Worm (Caenorhabditis elegans) whole organism, late embryonic: ENCODE results near the gene nlp-23.
A peak's percentile ranks its signal among the peaks of the same experiment; 100 is the strongest.

Source experiments
- C38D4.7 ChIP-seq: fragments of 200-800 bp; sonication (Bioruptor generic); optimal IDR thresholded peaks from 2 replicates; lab custom pipeline; 2018; ENCODE audit warnings: mild to moderate bottlenecking, missing genetic modification characterization, moderate library complexity, missing compliant biosample characterization
- F13H6.1 ChIP-seq: sonication (generic microtip); optimal IDR thresholded peaks from 2 replicates; lab custom pipeline; 2016; ENCODE audit warnings: missing genetic modification characterization, missing compliant biosample characterization
- K09A11.1 ChIP-seq: sonication (generic microtip); optimal IDR thresholded peaks from 2 replicates; lab custom pipeline; 2017; ENCODE audit warnings: antibody characterized with exemption, mild to moderate bottlenecking, missing genetic modification characterization, missing compliant biosample characterization; ENCODE audit not compliant: insufficient read depth
- Y22D7AL.16 ChIP-seq: sonication (generic microtip); optimal IDR thresholded peaks from 2 replicates; lab custom pipeline; 2016; ENCODE audit warnings: missing genetic modification characterization, missing compliant biosample characterization
- ama-1 ChIP-seq: fragments of 150-350 bp; optimal IDR thresholded peaks from 2 replicates; lab custom pipeline; 2014
- ceh-18 ChIP-seq: sonication (generic microtip); optimal IDR thresholded peaks from 2 replicates; lab custom pipeline; 2016; ENCODE audit warnings: missing genetic modification characterization, missing compliant biosample characterization
- ceh-19 ChIP-seq: fragments of 200-800 bp; sonication (Bioruptor generic); optimal IDR thresholded peaks from 2 replicates; lab custom pipeline; 2018; ENCODE audit warnings: mild to moderate bottlenecking, missing genetic modification characterization, missing compliant biosample characterization
- ceh-2 ChIP-seq: sonication (generic microtip); optimal IDR thresholded peaks from 2 replicates; lab custom pipeline; 2016; ENCODE audit warnings: missing genotype, missing genetic modification characterization, missing compliant biosample characterization
- ceh-31 ChIP-seq: sonication (generic microtip); optimal IDR thresholded peaks from 2 replicates; lab custom pipeline; 2016; ENCODE audit warnings: missing genetic modification characterization, missing compliant biosample characterization
- ceh-34 ChIP-seq: sonication (generic microtip); optimal IDR thresholded peaks from 2 replicates; lab custom pipeline; 2016; ENCODE audit warnings: mild to moderate bottlenecking, missing genetic modification characterization, missing compliant biosample characterization
- ceh-45 ChIP-seq: fragments of 200-800 bp; sonication (Bioruptor generic); IDR thresholded peaks from 2 replicates; pipeline ENCODE4 v1.3.6; 2022; ENCODE audit warnings: missing genetic modification reagents, missing genetic modification characterization, missing compliant biosample characterization
- ceh-48 ChIP-seq: sonication (generic microtip); optimal IDR thresholded peaks from 2 replicates; lab custom pipeline; 2016; ENCODE audit warnings: missing genetic modification characterization, inconsistent platforms, missing compliant biosample characterization
- ceh-9 ChIP-seq: sonication (generic microtip); optimal IDR thresholded peaks from 2 replicates; lab custom pipeline; 2016; ENCODE audit warnings: mild to moderate bottlenecking, missing genetic modification characterization, inconsistent platforms, missing compliant biosample characterization
- dmd-4 ChIP-seq: sonication (generic microtip); optimal IDR thresholded peaks from 2 replicates; lab custom pipeline; 2016; ENCODE audit warnings: borderline replicate concordance, missing genetic modification characterization, missing compliant biosample characterization
- dve-1 ChIP-seq: sonication (generic microtip); optimal IDR thresholded peaks from 2 replicates; lab custom pipeline; 2017; ENCODE audit warnings: antibody characterized with exemption, mild to moderate bottlenecking, missing genetic modification characterization, missing compliant biosample characterization
- elt-2 ChIP-seq: sonication (generic microtip); optimal IDR thresholded peaks from 2 replicates; lab custom pipeline; 2016; ENCODE audit warnings: missing genetic modification reagents, missing genetic modification characterization, missing compliant biosample characterization
- elt-4 ChIP-seq: sonication (generic microtip); optimal IDR thresholded peaks from 2 replicates; lab custom pipeline; 2016; ENCODE audit warnings: missing genetic modification characterization, missing compliant biosample characterization
- ets-4 ChIP-seq: sonication (generic microtip); optimal IDR thresholded peaks from 2 replicates; lab custom pipeline; 2016; ENCODE audit warnings: missing genetic modification characterization, missing compliant biosample characterization
- hlh-13 ChIP-seq: fragments of 200-800 bp; sonication (Bioruptor generic); optimal IDR thresholded peaks from 2 replicates; lab custom pipeline; 2018; ENCODE audit warnings: mild to moderate bottlenecking, missing genetic modification characterization, missing compliant biosample characterization
- hlh-15 ChIP-seq: sonication (generic microtip); optimal IDR thresholded peaks from 2 replicates; lab custom pipeline; 2016; ENCODE audit warnings: missing genetic modification characterization, missing compliant biosample characterization
- hlh-30 ChIP-seq: sonication (generic microtip); optimal IDR thresholded peaks from 2 replicates; lab custom pipeline; 2017; ENCODE audit warnings: antibody characterized with exemption, missing genetic modification characterization, missing compliant biosample characterization; ENCODE audit not compliant: insufficient read depth
- hlh-8 ChIP-seq: sonication (generic microtip); optimal IDR thresholded peaks from 2 replicates; lab custom pipeline; 2016; ENCODE audit warnings: missing genotype, missing genetic modification characterization, missing compliant biosample characterization
- lim-6 ChIP-seq: sonication (generic microtip); optimal IDR thresholded peaks from 2 replicates; lab custom pipeline; 2016; ENCODE audit warnings: missing genetic modification characterization, missing compliant biosample characterization
- mec-3 ChIP-seq: sonication (generic microtip); optimal IDR thresholded peaks from 2 replicates; lab custom pipeline; 2016; ENCODE audit warnings: borderline replicate concordance, missing genetic modification characterization, missing compliant biosample characterization
- nfya-1 ChIP-seq: sonication (generic microtip); optimal IDR thresholded peaks from 2 replicates; lab custom pipeline; 2017; ENCODE audit warnings: missing genetic modification characterization, mild to moderate bottlenecking, missing compliant biosample characterization, antibody characterized with exemption, moderate library complexity
- nhr-232 ChIP-seq: sonication (generic microtip); optimal IDR thresholded peaks from 2 replicates; lab custom pipeline; 2016; ENCODE audit warnings: missing genetic modification characterization, missing compliant biosample characterization
- npax-4 ChIP-seq: sonication (generic microtip); optimal IDR thresholded peaks from 2 replicates; lab custom pipeline; 2016; ENCODE audit warnings: missing genetic modification characterization, missing compliant biosample characterization
- pat-9 ChIP-seq: fragments of 200-800 bp; sonication (Bioruptor generic); optimal IDR thresholded peaks from 2 replicates; lab custom pipeline; 2018; ENCODE audit warnings: mild to moderate bottlenecking, missing genetic modification characterization, moderate library complexity, missing compliant biosample characterization
- pqm-1 ChIP-seq: sonication (generic microtip); optimal IDR thresholded peaks from 2 replicates; lab custom pipeline; 2016; ENCODE audit warnings: missing genetic modification characterization, missing compliant biosample characterization
- pros-1 ChIP-seq: fragments of 150-350 bp; optimal IDR thresholded peaks from 2 replicates; lab custom pipeline; 2014; ENCODE audit warnings: missing biosample characterization, missing genetic modification reagents, missing genetic modification characterization
- ref-2 ChIP-seq: sonication (generic microtip); optimal IDR thresholded peaks from 2 replicates; lab custom pipeline; 2016; ENCODE audit warnings: missing genetic modification characterization, missing compliant biosample characterization
- rnt-1 ChIP-seq: sonication (generic microtip); optimal IDR thresholded peaks from 2 replicates; lab custom pipeline; 2016; ENCODE audit warnings: missing genetic modification characterization, missing compliant biosample characterization
- sox-4 ChIP-seq: sonication (generic microtip); optimal IDR thresholded peaks from 2 replicates; lab custom pipeline; 2017; ENCODE audit warnings: mild to moderate bottlenecking, missing genetic modification characterization, inconsistent platforms, missing compliant biosample characterization
- syd-9 ChIP-seq: sonication (generic microtip); optimal IDR thresholded peaks from 2 replicates; lab custom pipeline; 2016; ENCODE audit warnings: mild to moderate bottlenecking, missing genetic modification characterization, moderate library complexity, missing compliant biosample characterization
- tbx-7 ChIP-seq: sonication (generic microtip); optimal IDR thresholded peaks from 2 replicates; lab custom pipeline; 2016; ENCODE audit warnings: missing genotype, missing genetic modification characterization, missing compliant biosample characterization
- ttx-3 ChIP-seq: sonication (generic microtip); optimal IDR thresholded peaks from 2 replicates; lab custom pipeline; 2016; ENCODE audit warnings: missing genetic modification reagents, missing genetic modification characterization, missing compliant biosample characterization
- unc-3 ChIP-seq, 2 experiments: fragments of 200-800 bp in 1 of 2; sonication (Bioruptor generic) in 1 of 2; sonication (generic microtip) in 1 of 2; conservative IDR thresholded peaks in 1 of 2; optimal IDR thresholded peaks in 1 of 2; 2 replicates each; pipeline versions ENCODE4 v1.3.6 to Lab custom; 2016 to 2022; ENCODE audit warnings: missing compliant biosample characterization in 2 of 2, missing genetic modification characterization in 2 of 2, missing genetic modification reagents in 1 of 2
- unc-86 ChIP-seq: sonication (generic microtip); optimal IDR thresholded peaks from 2 replicates; lab custom pipeline; 2016; ENCODE audit warnings: missing genetic modification characterization, missing compliant biosample characterization
- ztf-16 ChIP-seq: sonication (generic microtip); optimal IDR thresholded peaks from 2 replicates; lab custom pipeline; 2017; ENCODE audit warnings: missing genetic modification characterization, missing compliant biosample characterization

The nlp-23 gene

ce11 chrX:2316205-2316604, 26.6 kb downstream of the nlp-23 start:
- TF ChIP-seq ttx-3 (no peak), hlh-30 (tag; lab: Kevin White, UChicago) (peak; percentile 51), ceh-48 (tag; lab: Kevin White, UChicago) (no peak)

- TF ChIP-seq ztf-16 (tag; lab: Kevin White, UChicago) (no peak), tbx-7 (tag; lab: Kevin White, UChicago) (no peak), ceh-45 (no peak), sox-4 (tag; lab: Kevin White, UChicago) (no peak), unc-86 (tag; lab: Kevin White, UChicago) (no peak), nhr-232 (no peak), pros-1 (tag; lab: Kevin White, UChicago) (no peak)
These were observed 38.3 kb downstream of the nlp-23 start for ce11 chrX:2304496-2304895.

ce11 chrX:2303253-2303652, 39.5 kb downstream of the nlp-23 start:
- TF ChIP-seq lim-6 (no peak), elt-4 (no peak), sox-4 (tag; lab: Kevin White, UChicago) (no peak), hlh-8 (tag; lab: Kevin White, UChicago) (no peak), pqm-1 (tag; lab: Kevin White, UChicago) (no peak), elt-2 (tag; lab: Kevin White, UChicago) (no peak), ceh-34 (no peak), F13H6.1 (tag; lab: Kevin White, UChicago) (no peak), ets-4 (tag; lab: Kevin White, UChicago) (no peak)
- TF ChIP-seq, all 69 proteins: peak for 0

ce11 chrX:2302782-2303181, 40.0 kb downstream of the nlp-23 start, which contains the start of gene hum-6:
TSS of gene hum-6 (plus strand) at chrX:2303082.
- TF ChIP-seq ceh-34 (no peak), ztf-16 (tag; lab: Kevin White, UChicago) (no peak), rnt-1 (no peak), ceh-9 (tag; lab: Kevin White, UChicago) (no peak), ceh-31 (tag; lab: Kevin White, UChicago) (no peak), ceh-19 (GFP tag; lab: Kevin White, UChicago) (no peak), mec-3 (tag; lab: Kevin White, UChicago) (no peak), ama-1 (lab: Kevin White, UChicago) (no peak), dve-1 (tag; lab: Kevin White, UChicago) (no peak), pat-9 (tag; lab: Kevin White, UChicago) (no peak), ttx-3 (no peak), C38D4.7 (GFP tag; lab: Kevin White, UChicago) (no peak), hlh-13 (GFP tag; lab: Kevin White, UChicago) (no peak), ceh-2 (tag; lab: Kevin White, UChicago) (no peak), syd-9 (no peak), npax-4 (tag; lab: Kevin White, UChicago) (no peak), dmd-4 (tag; lab: Kevin White, UChicago) (no peak), ref-2 (no peak)

ce11 chrX:2301821-2302220, 40.9 kb downstream of the nlp-23 start:
- TF ChIP-seq pqm-1 (tag; lab: Kevin White, UChicago) (no peak), nfya-1 (tag; lab: Kevin White, UChicago) (no peak), rnt-1 (no peak), ceh-18 (tag; lab: Kevin White, UChicago) (no peak), Y22D7AL.16 (tag; lab: Kevin White, UChicago) (no peak), hlh-15 (tag; lab: Kevin White, UChicago) (no peak), ets-4 (tag; lab: Kevin White, UChicago) (no peak), unc-3 (GFP tag; conservative IDR thresholded peaks at IDR 0.05; lab: Robert Waterston, UW) (no peak), unc-3 (tag; optimal IDR thresholded peaks at IDR 0.05; lab: Kevin White, UChicago) (no peak), K09A11.1 (tag; lab: Kevin White, UChicago) (no peak), dmd-4 (tag; lab: Kevin White, UChicago) (no peak)
- TF ChIP-seq, all 69 proteins: peak for 0
